Worm (Caenorhabditis elegans) whole organism, L2 larva: ENCODE measurements around the gene Y54G2A.7.

Experiments
- R02D3.7 ChIP-seq: fragments of 150-350 bp; optimal IDR thresholded peaks from 2 replicates; lab custom pipeline; 2014; ENCODE audit warnings: missing biosample characterization, missing genetic modification characterization
- ama-1 ChIP-seq: fragments of 150-350 bp; optimal IDR thresholded peaks from 2 replicates; lab custom pipeline; 2018; ENCODE audit warnings: inconsistent platforms
- blmp-1 ChIP-seq: sonication (generic microtip); optimal IDR thresholded peaks from 2 replicates; lab custom pipeline; 2017; ENCODE audit warnings: missing genetic modification characterization, mild to moderate bottlenecking, missing compliant biosample characterization, antibody characterized with exemption, moderate library complexity; ENCODE audit not compliant: insufficient read depth
- dmd-4 ChIP-seq: sonication (generic microtip); optimal IDR thresholded peaks from 2 replicates; lab custom pipeline; 2017; ENCODE audit warnings: missing biosample characterization, missing genetic modification characterization
- lin-11 ChIP-seq: fragments of 150-350 bp; sonication (generic microtip); optimal IDR thresholded peaks from 2 replicates; lab custom pipeline; 2014; ENCODE audit warnings: missing biosample characterization, missing genetic modification characterization, inconsistent platforms, mixed read lengths
- lin-13 ChIP-seq: fragments of 150-350 bp; optimal IDR thresholded peaks from 2 replicates; lab custom pipeline; 2014; ENCODE audit warnings: missing biosample characterization, missing genetic modification reagents, missing genetic modification characterization
- lsy-2 ChIP-seq, 2 experiments: fragments of 150-350 bp in 1 of 2; sonication (generic microtip) in 1 of 2; optimal IDR thresholded peaks; 2 replicates each; lab custom pipeline; 2014 to 2017; ENCODE audit warnings: missing biosample characterization in 2 of 2, missing genetic modification characterization in 2 of 2
- mab-5 ChIP-seq: fragments of 150-350 bp; optimal IDR thresholded peaks from 2 replicates; lab custom pipeline; 2014; ENCODE audit warnings: missing biosample characterization, missing genetic modification characterization
- nhr-12 ChIP-seq: fragments of 150-350 bp; optimal IDR thresholded peaks from 2 replicates; lab custom pipeline; 2014; ENCODE audit warnings: missing biosample characterization, missing genetic modification characterization
- skn-1 ChIP-seq: sonication (generic microtip); optimal IDR thresholded peaks from 2 replicates; lab custom pipeline; 2017; ENCODE audit warnings: missing biosample characterization, missing genetic modification characterization
- unc-39 ChIP-seq: fragments of 150-350 bp; optimal IDR thresholded peaks from 2 replicates; lab custom pipeline; 2014; ENCODE audit warnings: missing biosample characterization, missing genetic modification characterization
- unc-62 ChIP-seq: fragments of 150-350 bp; optimal IDR thresholded peaks from 2 replicates; lab custom pipeline; 2014; ENCODE audit warnings: missing biosample characterization, missing genetic modification reagents, missing genetic modification characterization
- ztf-11 ChIP-seq: sonication (generic microtip); optimal IDR thresholded peaks from 2 replicates; lab custom pipeline; 2017; ENCODE audit warnings: missing biosample characterization, missing genetic modification characterization
- ztf-4 ChIP-seq: fragments of 150-350 bp; optimal IDR thresholded peaks from 2 replicates; lab custom pipeline; 2014; ENCODE audit warnings: missing biosample characterization, missing genetic modification characterization

- TF ChIP-seq lsy-2 (tag; optimal IDR thresholded peaks at IDR 0.05; lab: Kevin White, UChicago), result no peak
- TF ChIP-seq ztf-11, result no peak
- no peak for TF ChIP-seq unc-62 (GFP tag; lab: Kevin White, UChicago)
- TF ChIP-seq mab-5 (tag; lab: Kevin White, UChicago), result no peak
- TF ChIP-seq dmd-4, result no peak
- TF ChIP-seq unc-39 (tag; lab: Kevin White, UChicago), result no peak
- TF ChIP-seq ztf-4 (tag; lab: Kevin White, UChicago), result no peak
- no peak for TF ChIP-seq lin-13 (GFP tag; lab: Kevin White, UChicago)
- TF ChIP-seq blmp-1 (tag; lab: Kevin White, UChicago), result no peak
- no peak for TF ChIP-seq nhr-12 (tag; lab: Kevin White, UChicago)
- no peak for TF ChIP-seq ama-1 (lab: Kevin White, UChicago)
- TF ChIP-seq lin-11 (tag; lab: Kevin White, UChicago), result no peak
- TF ChIP-seq R02D3.7 (tag; lab: Kevin White, UChicago), result no peak
- no peak for TF ChIP-seq skn-1 (tag; lab: Kevin White, UChicago)
These were observed 12.2 kb downstream of the Y54G2A.7 start, which contains the start of gene clec-85 for ce11 chrIV:2850586-2850985.
